Worm (Caenorhabditis elegans) whole organism, L4 larva: Measurements from ENCODE around the gene K05F6.12.

ENCODE experiments used
- D1046.2 ChIP-seq: fragments of 200-800 bp; sonication (Bioruptor generic); IDR thresholded peaks from 2 replicates; pipeline ENCODE4 v1.3.6; 2022; ENCODE audit warnings: missing genetic modification characterization, missing compliant biosample characterization
- F10B5.3 ChIP-seq: sonication (generic microtip); optimal IDR thresholded peaks from 2 replicates; lab custom pipeline; 2016; ENCODE audit warnings: mild to moderate bottlenecking, missing genetic modification characterization, missing compliant biosample characterization
- R02D3.7 ChIP-seq: fragments of 150-350 bp; sonication (generic microtip); optimal IDR thresholded peaks from 3 replicates; lab custom pipeline; 2014; ENCODE audit warnings: missing biosample characterization, missing genetic modification characterization
- Y105C5A.15 ChIP-seq: fragments of 200-800 bp; sonication (Bioruptor generic); IDR thresholded peaks from 2 replicates; pipeline ENCODE4 v1.3.6; 2022; ENCODE audit warnings: missing genetic modification characterization, missing compliant biosample characterization
- aha-1 ChIP-seq: fragments of 150-350 bp; peaks from one replicate; lab custom pipeline; 2014; ENCODE audit warnings: missing biosample characterization, missing genetic modification characterization
- arid-1 ChIP-seq: fragments of 200-800 bp; sonication (Bioruptor generic); conservative IDR thresholded peaks from 2 replicates; pipeline ENCODE4 v1.3.6; 2022; ENCODE audit warnings: missing genetic modification reagents, missing genetic modification characterization, missing compliant biosample characterization
- attf-4 ChIP-seq: sonication (generic microtip); optimal IDR thresholded peaks from 3 replicates; lab custom pipeline; 2017; ENCODE audit warnings: missing biosample characterization, missing genetic modification characterization
- ceh-32 ChIP-seq: sonication (generic microtip); optimal IDR thresholded peaks from 2 replicates; lab custom pipeline; 2016; ENCODE audit warnings: mild to moderate bottlenecking, missing genetic modification characterization, missing compliant biosample characterization; ENCODE audit not compliant: poor library complexity
- ceh-44 ChIP-seq: fragments of 200-800 bp; sonication (Bioruptor generic); IDR thresholded peaks from 2 replicates; pipeline ENCODE4 v1.3.6; 2022; ENCODE audit warnings: missing genetic modification reagents, missing genetic modification characterization, missing compliant biosample characterization
- ces-1 ChIP-seq: fragments of 150-350 bp; sonication (generic microtip); optimal IDR thresholded peaks from 4 replicates; lab custom pipeline; 2014; ENCODE audit warnings: missing biosample characterization, missing genetic modification reagents, missing genetic modification characterization
- daf-16 ChIP-seq, 3 experiments: sonication (generic microtip); optimal IDR thresholded peaks; 2 replicates each; lab custom pipeline; 2016 to 2017; ENCODE audit warnings: missing genetic modification characterization in 3 of 3, missing genetic modification reagents in 3 of 3, mild to moderate bottlenecking in 2 of 3, missing compliant biosample characterization in 2 of 3, missing biosample characterization in 1 of 3, moderate library complexity in 1 of 3
- daf-19 ChIP-seq: fragments of 200-800 bp; sonication (Bioruptor generic); conservative IDR thresholded peaks from 2 replicates; pipeline ENCODE4 v1.3.6; 2022; ENCODE audit warnings: missing genetic modification characterization, missing compliant biosample characterization
- dmd-6 ChIP-seq: fragments of 200-800 bp; sonication (Bioruptor generic); IDR thresholded peaks from 2 replicates; pipeline ENCODE4 v1.3.6; 2022; ENCODE audit warnings: missing genetic modification reagents, missing genetic modification characterization, missing compliant biosample characterization
- dmd-8 ChIP-seq: fragments of 200-800 bp; sonication (Bioruptor generic); IDR thresholded peaks from 2 replicates; pipeline ENCODE4 v1.3.6; 2022; ENCODE audit warnings: missing genetic modification characterization, missing compliant biosample characterization
- egl-27 ChIP-seq: sonication (generic microtip); optimal IDR thresholded peaks from 3 replicates; lab custom pipeline; 2017; ENCODE audit warnings: missing biosample characterization, missing genetic modification reagents, missing genetic modification characterization
- egl-43 ChIP-seq: fragments of 200-800 bp; sonication (Bioruptor generic); IDR thresholded peaks from 2 replicates; pipeline ENCODE4 v1.3.6; 2022; ENCODE audit warnings: missing genetic modification reagents, missing genetic modification characterization, missing compliant biosample characterization
- hif-1 ChIP-seq, 2 experiments: sonication (generic microtip); optimal IDR thresholded peaks; 2 replicates each; lab custom pipeline; 2016 to 2017; ENCODE audit warnings: missing compliant biosample characterization in 2 of 2, missing genetic modification characterization in 2 of 2, missing genetic modification reagents in 2 of 2, missing genotype in 2 of 2, mild to moderate bottlenecking in 1 of 2
- hlh-11 ChIP-seq: fragments of 200-800 bp; sonication (Bioruptor generic); optimal IDR thresholded peaks from 2 replicates; lab custom pipeline; 2018; ENCODE audit warnings: mild to moderate bottlenecking, missing genetic modification characterization, missing compliant biosample characterization
- hlh-30 ChIP-seq: sonication (generic microtip); optimal IDR thresholded peaks from 2 replicates; lab custom pipeline; 2017; ENCODE audit warnings: antibody characterized with exemption, mild to moderate bottlenecking, missing genetic modification characterization, missing compliant biosample characterization; ENCODE audit not compliant: insufficient read depth
- hmg-1.1 ChIP-seq: fragments of 200-800 bp; sonication (Bioruptor generic); IDR thresholded peaks from 2 replicates; pipeline ENCODE4 v1.3.6; 2022; ENCODE audit warnings: missing genetic modification reagents, missing genetic modification characterization, missing compliant biosample characterization
- jun-1 ChIP-seq: fragments of 150-350 bp; optimal IDR thresholded peaks from 2 replicates; lab custom pipeline; 2014; ENCODE audit warnings: missing biosample characterization, missing genetic modification reagents, missing genetic modification characterization
- lin-1 ChIP-seq: fragments of 200-800 bp; sonication (Bioruptor generic); IDR thresholded peaks from 2 replicates; pipeline ENCODE4 v1.3.6; 2022; ENCODE audit warnings: missing genetic modification reagents, missing genetic modification characterization, missing compliant biosample characterization
- lin-13 ChIP-seq: fragments of 150-350 bp; optimal IDR thresholded peaks from 2 replicates; lab custom pipeline; 2014; ENCODE audit warnings: missing biosample characterization, missing genetic modification reagents, missing genetic modification characterization
- lin-38 ChIP-seq: fragments of 200-800 bp; sonication (Bioruptor generic); IDR thresholded peaks from 2 replicates; pipeline ENCODE4 v1.3.6; 2022; ENCODE audit warnings: missing genetic modification reagents, missing genetic modification characterization, missing compliant biosample characterization
- lir-3 ChIP-seq: sonication (generic microtip); optimal IDR thresholded peaks from 2 replicates; lab custom pipeline; 2016; ENCODE audit warnings: mild to moderate bottlenecking, missing genetic modification characterization, missing compliant biosample characterization
- mes-2 ChIP-seq: sonication (generic microtip); optimal IDR thresholded peaks from 2 replicates; lab custom pipeline; 2016; ENCODE audit warnings: missing genotype, mild to moderate bottlenecking, missing genetic modification characterization, missing compliant biosample characterization; ENCODE audit not compliant: poor library complexity, severe bottlenecking
- mxl-2 ChIP-seq: fragments of 200-800 bp; sonication (Bioruptor generic); conservative IDR thresholded peaks from 2 replicates; pipeline ENCODE4 v1.3.6; 2022; ENCODE audit warnings: missing genetic modification reagents, missing genetic modification characterization, missing compliant biosample characterization
- mxl-3 ChIP-seq: fragments of 200-800 bp; sonication (Bioruptor generic); optimal IDR thresholded peaks from 2 replicates; lab custom pipeline; 2018; ENCODE audit warnings: mild to moderate bottlenecking, missing genetic modification characterization, missing compliant biosample characterization
- nhr-237 ChIP-seq: sonication (generic microtip); optimal IDR thresholded peaks from 2 replicates; lab custom pipeline; 2017; ENCODE audit warnings: missing biosample characterization, missing genetic modification characterization
- nhr-28 ChIP-seq: fragments of 150-350 bp; optimal IDR thresholded peaks from 2 replicates; lab custom pipeline; 2014; ENCODE audit warnings: missing biosample characterization, missing genetic modification characterization
- nhr-42 ChIP-seq: fragments of 200-800 bp; sonication (Bioruptor generic); IDR thresholded peaks from 2 replicates; pipeline ENCODE4 v1.3.6; 2022; ENCODE audit warnings: missing genetic modification characterization, missing compliant biosample characterization
- nhr-76 ChIP-seq: fragments of 150-350 bp; optimal IDR thresholded peaks from 2 replicates; lab custom pipeline; 2014; ENCODE audit warnings: missing biosample characterization, missing genetic modification characterization
- pqm-1 ChIP-seq: sonication (generic microtip); optimal IDR thresholded peaks from 2 replicates; lab custom pipeline; 2017; ENCODE audit warnings: missing biosample characterization, missing genetic modification characterization
- unc-130 ChIP-seq: sonication (generic microtip); optimal IDR thresholded peaks from 2 replicates; lab custom pipeline; 2016; ENCODE audit warnings: missing genetic modification reagents, missing genetic modification characterization, missing compliant biosample characterization
- unc-62 ChIP-seq, 3 experiments: fragments of 150-350 bp in 1 of 3; sonication (generic microtip); optimal IDR thresholded peaks in 2 of 3; peaks in 1 of 3; 1 replicate in 1 of 3; 2 replicates in 2 of 3; lab custom pipeline; 2014 to 2017; ENCODE audit warnings: missing biosample characterization in 3 of 3, missing genetic modification characterization in 3 of 3, missing genetic modification reagents in 3 of 3, missing genotype in 1 of 3
- ztf-7 ChIP-seq: fragments of 150-350 bp; optimal IDR thresholded peaks from 2 replicates; lab custom pipeline; 2014; ENCODE audit warnings: missing biosample characterization, missing genetic modification characterization

K05F6.12 gene

ce11 chrII:1567646-1568045, 21.9 kb downstream of the K05F6.12 start, which contains the start of gene K05F6.8:
TSS of gene K05F6.8 (minus strand) at chrII:1567746.
- TF ChIP-seq hmg-1.1 (GFP tag; lab: Robert Waterston, UW) (no peak), lin-1 (GFP tag; lab: Robert Waterston, UW) (no peak), mes-2 (tag; lab: Kevin White, UChicago) (no peak), ceh-44 (GFP tag; lab: Robert Waterston, UW) (no peak), nhr-76 (tag; lab: Kevin White, UChicago) (no peak), ceh-32 (tag; lab: Kevin White, UChicago) (no peak), lin-13 (GFP tag; lab: Kevin White, UChicago) (no peak), mxl-2 (GFP tag; lab: Robert Waterston, UW) (no peak), nhr-42 (GFP tag; lab: Robert Waterston, UW) (no peak), hlh-30 (tag; lab: Kevin White, UChicago) (no peak), attf-4 (tag; lab: Kevin White, UChicago) (no peak), F10B5.3 (no peak), unc-62 (GFP tag; optimal IDR thresholded peaks at IDR 0.05 in 1 of 2; lab: Kevin White, UChicago) (no peak), unc-62 (tag; optimal IDR thresholded peaks at IDR 0.05; lab: Kevin White, UChicago) (no peak)
- TF ChIP-seq, all 104 proteins: peak for 0

ce11 chrII:1568214-1568613, 22.5 kb downstream of the K05F6.12 start, which contains the start of gene fbxb-49:
TSS of gene fbxb-49 (plus strand) at chrII:1568514.
- TF ChIP-seq hif-1 (tag; optimal IDR thresholded peaks at IDR 0.05; lab: Kevin White, UChicago), result no peak
- peak; percentile 71 for TF ChIP-seq aha-1 (tag; lab: Kevin White, UChicago)
- TF ChIP-seq daf-19 (GFP tag; lab: Robert Waterston, UW), result no peak

- TF ChIP-seq arid-1 (GFP tag; lab: Robert Waterston, UW), result no peak
- TF ChIP-seq F10B5.3, result no peak
- TF ChIP-seq ces-1 (GFP tag; lab: Kevin White, UChicago), result no peak
- no peak for TF ChIP-seq egl-27
- no peak for TF ChIP-seq unc-130 (GFP tag; lab: Kevin White, UChicago)
- TF ChIP-seq nhr-28 (tag; lab: Kevin White, UChicago), result no peak
- TF ChIP-seq nhr-237 (tag; lab: Kevin White, UChicago), result no peak
- no peak for TF ChIP-seq dmd-8 (GFP tag; lab: Robert Waterston, UW)
- TF ChIP-seq mxl-3, result no peak
- TF ChIP-seq hmg-1.1 (GFP tag; lab: Robert Waterston, UW), result no peak
- no peak for TF ChIP-seq Y105C5A.15 (GFP tag; lab: Robert Waterston, UW)
- TF ChIP-seq daf-16 (GFP tag; optimal IDR thresholded peaks at IDR 0.05; lab: Kevin White, UChicago), result no peak
- no peak for TF ChIP-seq daf-16 (tag; optimal IDR thresholded peaks at IDR 0.05; lab: Kevin White, UChicago)
- TF ChIP-seq ceh-32 (tag; lab: Kevin White, UChicago), result no peak
- TF ChIP-seq lir-3, result no peak
- TF ChIP-seq lin-13 (GFP tag; lab: Kevin White, UChicago), result no peak
- no peak for TF ChIP-seq jun-1 (tag; lab: Kevin White, UChicago)
- TF ChIP-seq R02D3.7 (tag; lab: Kevin White, UChicago), result no peak
- no peak for TF ChIP-seq lin-38 (GFP tag; lab: Robert Waterston, UW)
These were observed 25.3 kb downstream of the K05F6.12 start, which contains the start of gene fbxb-46 for ce11 chrII:1571032-1571431. TSS of gene fbxb-46 (minus strand) at chrII:1571132.

- TF ChIP-seq ztf-7 (tag; lab: Kevin White, UChicago) (no peak), D1046.2 (no peak)
These were observed 30.3 kb downstream of the K05F6.12 start, which contains the start of gene K05F6.10 for ce11 chrII:1576030-1576429. TSS of gene K05F6.10 (minus strand) at chrII:1576130.

- TF ChIP-seq nhr-28 (tag; lab: Kevin White, UChicago) (peak; percentile 70), dmd-6 (GFP tag; lab: Robert Waterston, UW) (peak; percentile 79), pqm-1 (tag; lab: Kevin White, UChicago) (peak; percentile 92), lin-38 (GFP tag; lab: Robert Waterston, UW) (no peak), hlh-11 (peak; percentile 30), egl-43 (no peak)
These were observed 31.0 kb downstream of the K05F6.12 start for ce11 chrII:1576772-1577171.
